Worm (Caenorhabditis elegans) whole organism, L1 larva: ENCODE measurements around the gene C04H5.1.

Experiments
- F16B12.6 ChIP-seq: fragments of 150-350 bp; optimal IDR thresholded peaks from 2 replicates; lab custom pipeline; 2014; ENCODE audit warnings: missing biosample characterization, missing genetic modification characterization
- aly-2 ChIP-seq: fragments of 150-350 bp; optimal IDR thresholded peaks from 2 replicates; lab custom pipeline; 2014; ENCODE audit warnings: missing biosample characterization, missing genetic modification characterization
- ama-1 ChIP-seq: fragments of 150-350 bp; optimal IDR thresholded peaks from 2 replicates; lab custom pipeline; 2014
- ceh-63 ChIP-seq: fragments of 200-800 bp; sonication (Bioruptor generic); optimal IDR thresholded peaks from 2 replicates; lab custom pipeline; 2018; ENCODE audit warnings: mild to moderate bottlenecking, missing genetic modification characterization, missing compliant biosample characterization
- nhr-28 ChIP-seq: fragments of 150-350 bp; optimal IDR thresholded peaks from 2 replicates; lab custom pipeline; 2014; ENCODE audit warnings: missing biosample characterization, missing genetic modification characterization
- unc-62 ChIP-seq: fragments of 150-350 bp; optimal IDR thresholded peaks from 2 replicates; lab custom pipeline; 2014; ENCODE audit warnings: missing biosample characterization, missing genetic modification reagents, missing genetic modification characterization
- unc-86 ChIP-seq: sonication (generic microtip); optimal IDR thresholded peaks from 2 replicates; lab custom pipeline; 2016; ENCODE audit warnings: missing genetic modification characterization, missing compliant biosample characterization
- zag-1 ChIP-seq: fragments of 150-350 bp; optimal IDR thresholded peaks from 2 replicates; lab custom pipeline; 2014; ENCODE audit warnings: missing biosample characterization, missing genetic modification characterization
- ztf-11 ChIP-seq, 2 experiments: sonication (generic microtip); optimal IDR thresholded peaks; 2 replicates each; lab custom pipeline; 2016 to 2017; ENCODE audit warnings: missing genetic modification characterization in 2 of 2, missing biosample characterization in 1 of 2, missing compliant biosample characterization in 1 of 2

DNA sequence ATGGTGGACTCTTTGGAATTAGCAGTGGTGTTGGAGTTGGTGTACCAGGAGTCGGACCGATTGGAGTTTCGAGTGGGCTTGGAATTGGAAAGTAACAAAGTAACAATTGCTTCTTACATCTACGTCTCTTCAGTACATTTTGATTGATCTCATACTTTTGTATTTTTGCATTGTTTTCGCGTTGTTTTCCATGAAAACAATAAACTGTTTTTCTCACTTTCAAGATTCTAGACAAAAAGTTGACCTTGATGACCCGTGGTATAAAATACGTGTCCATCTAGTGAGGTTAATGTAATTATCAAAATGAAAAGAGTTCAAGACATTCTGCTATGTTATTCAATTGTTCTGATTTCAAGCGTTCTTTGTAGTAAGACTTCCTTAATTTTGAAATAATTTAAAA, 32.7 kb upstream of the C04H5.1 start, which contains the start of gene K10H10.5:
- TF ChIP-seq ceh-63 (GFP tag; lab: Kevin White, UChicago) = no peak
- no peak for TF ChIP-seq unc-62
- no peak for TF ChIP-seq nhr-28 (tag; lab: Kevin White, UChicago)
- no peak for TF ChIP-seq ama-1 (lab: Kevin White, UChicago)
- no peak for TF ChIP-seq zag-1 (tag; lab: Kevin White, UChicago)
- no peak for TF ChIP-seq aly-2 (tag; lab: Kevin White, UChicago)
- no peak for TF ChIP-seq unc-86 (tag; lab: Kevin White, UChicago)
- no peak for TF ChIP-seq ztf-11 (tag; optimal IDR thresholded peaks at IDR 0.05; lab: Kevin White, UChicago)
- no peak for TF ChIP-seq F16B12.6 (tag; lab: Kevin White, UChicago)
